Fruit fly (Drosophila melanogaster) whole organism, prepupa: Measurements from ENCODE around the gene CG11417.

ENCODE experiments used
- CG6163 ChIP-seq: fragments of 200-800 bp; sonication (Bioruptor generic); IDR thresholded peaks from 3 replicates; pipeline ENCODE4 v1.3.6; 2022; ENCODE audit warnings: missing biosample characterization, missing genetic modification characterization
- CG6276 ChIP-seq: fragments of 200-800 bp; sonication (Bioruptor generic); optimal IDR thresholded peaks from 2 replicates; lab custom pipeline; 2017; ENCODE audit warnings: missing biosample characterization, mild to moderate bottlenecking, missing genetic modification characterization
- CG9139 ChIP-seq: fragments of 200-800 bp; sonication (Bioruptor generic); optimal IDR thresholded peaks from 3 replicates; lab custom pipeline; 2017; ENCODE audit warnings: missing biosample characterization, mild to moderate bottlenecking, missing genetic modification characterization
- Hr39 ChIP-seq: fragments of 200-800 bp; sonication (Bioruptor generic); optimal IDR thresholded peaks from 2 replicates; lab custom pipeline; 2016; ENCODE audit warnings: missing biosample characterization, missing genetic modification characterization
- Hr4 ChIP-seq: fragments of 200-800 bp; sonication (Bioruptor generic); optimal IDR thresholded peaks from 3 replicates; lab custom pipeline; 2016; ENCODE audit warnings: missing biosample characterization, missing genetic modification characterization
- Smox ChIP-seq: fragments of 200-800 bp; sonication (Bioruptor generic); optimal IDR thresholded peaks from 3 replicates; lab custom pipeline; 2016; ENCODE audit warnings: missing biosample characterization, missing genetic modification characterization
- Sox102F ChIP-seq: fragments of 200-800 bp; sonication (Bioruptor generic); optimal IDR thresholded peaks from 2 replicates; lab custom pipeline; 2016; ENCODE audit warnings: missing biosample characterization, mild to moderate bottlenecking, missing genetic modification characterization
- dac ChIP-seq: fragments of 200-800 bp; sonication (Bioruptor generic); optimal IDR thresholded peaks from 2 replicates; lab custom pipeline; 2017; ENCODE audit warnings: missing biosample characterization, mild to moderate bottlenecking, missing genetic modification characterization
- net ChIP-seq: fragments of 200-800 bp; sonication (Bioruptor generic); optimal IDR thresholded peaks from 3 replicates; lab custom pipeline; 2016; ENCODE audit warnings: missing biosample characterization, missing genetic modification characterization
- spab ChIP-seq: fragments of 200-800 bp; sonication (Bioruptor generic); optimal IDR thresholded peaks from 2 replicates; lab custom pipeline; 2017; ENCODE audit warnings: missing biosample characterization, mild to moderate bottlenecking, missing genetic modification characterization, missing genetic modification reagents

- TF ChIP-seq spab (no peak), Hr4 (GFP tag; lab: Kevin White, UChicago) (no peak), CG6163 (GFP tag; lab: Robert Waterston, UW) (no peak), CG9139 (GFP tag; lab: Kevin White, UChicago) (no peak), CG6276 (GFP tag; lab: Kevin White, UChicago) (no peak), Smox (GFP tag; lab: Kevin White, UChicago) (no peak), net (GFP tag; lab: Kevin White, UChicago) (no peak), Sox102F (GFP tag; lab: Kevin White, UChicago) (no peak), dac (GFP tag; lab: Kevin White, UChicago) (no peak), Hr39 (no peak)
Measured at dm6 chrX:1372667-1373066, 18.9 kb downstream of the CG11417 start.
